Worm (Caenorhabditis elegans): ENCODE data around the gene K09E4.3.

Gene K09E4.3

DNA sequence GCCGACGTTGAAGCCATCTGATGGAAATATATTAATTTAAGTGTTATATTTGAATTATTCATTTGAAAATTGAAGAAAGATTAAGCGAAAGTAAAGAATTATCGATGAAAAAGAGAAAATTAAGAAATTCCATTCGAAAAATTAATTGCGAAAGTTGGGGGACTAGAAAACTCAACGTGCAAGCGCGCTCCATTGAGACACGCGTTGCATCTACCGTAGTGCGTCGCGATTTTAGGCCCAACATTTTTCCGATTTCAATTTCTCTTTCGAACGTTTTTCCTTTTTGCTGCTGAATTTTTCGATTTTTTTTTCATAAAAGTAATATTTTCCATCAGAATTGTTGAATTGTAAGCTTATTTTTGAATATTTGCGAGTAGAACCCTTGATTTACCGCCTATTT lies 27.6 kb upstream of the K09E4.3 start, which contains the start of gene Y48B6A.1 (continued):
- TF ChIP-seq nhr-48 (tag; optimal IDR thresholded peaks at IDR 0.05) (peak; percentile 41), lin-13 (GFP tag; optimal IDR thresholded peaks at IDR 0.05) (peak; percentile 96), tag-97 (GFP tag; IDR thresholded peaks at IDR 0.05) (peak; percentile 62; the same call in 1 of the 2 replicates), dmd-6 (GFP tag; IDR thresholded peaks at IDR 0.05) (peak; percentile 84), fkh-10 (GFP tag; optimal IDR thresholded peaks at IDR 0.05) (peak; percentile 86), F26F4.8 (GFP tag; conservative IDR thresholded peaks at IDR 0.05) (no peak), T26A8.4 (GFP tag; IDR thresholded peaks at IDR 0.05) (peak; percentile 79), spr-3 (GFP tag; optimal IDR thresholded peaks at IDR 0.05) (peak; percentile 4), ztf-7 (tag; optimal IDR thresholded peaks at IDR 0.05) (peak; percentile 58), madf-5 (GFP tag; IDR thresholded peaks at IDR 0.05) (peak; percentile 50 to 62; a peak in 1 of 4 replicates)

DNA sequence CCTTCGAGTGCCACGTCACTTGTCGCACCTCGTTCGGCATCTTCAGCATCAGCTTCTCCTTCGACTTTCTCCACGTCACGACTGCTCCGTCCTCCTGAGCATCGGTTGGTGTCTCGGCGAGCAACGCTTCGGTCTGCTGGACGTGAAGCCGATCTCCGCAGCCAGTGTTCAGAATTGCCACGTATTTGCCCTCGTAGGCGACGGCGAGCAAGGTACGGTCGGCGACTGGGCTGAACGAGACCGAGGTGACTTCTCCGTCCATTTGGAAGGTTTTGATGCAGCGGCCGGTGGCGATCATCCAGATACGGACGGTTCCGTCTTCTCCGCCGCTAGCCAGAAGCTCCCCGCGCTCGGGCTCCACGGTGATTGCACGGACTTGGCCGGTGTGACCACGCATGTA lies 25.5 kb upstream of the K09E4.3 start:
- TF ChIP-seq spr-3 (GFP tag; optimal IDR thresholded peaks at IDR 0.05): no peak
- TF ChIP-seq egl-43 (GFP tag; IDR thresholded peaks at IDR 0.05): 0 out of 2 replicates have a peak, but pooled peaks have one; percentile 11
- TF ChIP-seq unc-62 (GFP tag; optimal IDR thresholded peaks at IDR 0.05 in 1 of 2): peak in 1 of 2 experiments; percentile 39
- no peak for TF ChIP-seq unc-62 (tag; optimal IDR thresholded peaks at IDR 0.05)
- peak; percentile 89 for TF ChIP-seq set-16 (GFP tag; IDR thresholded peaks at IDR 0.05)

DNA sequence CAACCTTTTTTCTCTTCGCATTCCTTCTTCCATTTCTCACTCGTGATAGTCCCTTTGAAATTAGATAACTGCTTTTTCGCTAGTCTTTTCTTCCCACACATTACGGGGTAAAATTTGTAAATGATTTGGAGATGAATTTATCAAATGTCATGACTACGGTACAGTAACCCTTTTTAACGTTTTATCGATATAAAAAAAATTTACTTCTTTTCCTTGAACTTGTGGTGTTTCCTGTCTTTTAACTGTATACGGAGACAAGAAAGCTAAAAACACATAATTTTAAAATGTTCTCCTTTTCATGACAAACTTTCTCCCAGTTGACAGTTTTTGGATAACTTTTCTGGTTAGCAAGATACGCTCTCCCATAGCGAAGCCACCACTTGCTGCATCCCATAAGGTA lies 23.3 kb upstream of the K09E4.3 start, which contains the start of gene W03H9.1:
Gene W03H9.1 (minus strand): TSS at position 101 of the 400 bp plus-strand sequence.
- no peak for TF ChIP-seq F49E8.2 (tag; optimal IDR thresholded peaks at IDR 0.05; ENCODE audit: borderline replicate concordance)
- no peak for TF ChIP-seq ceh-62 (tag; optimal IDR thresholded peaks at IDR 0.05)
- TF ChIP-seq attf-4 (tag; optimal IDR thresholded peaks at IDR 0.05): no peak
- TF ChIP-seq ceh-20 (GFP tag; IDR thresholded peaks at IDR 0.05): no peak
- no peak for TF ChIP-seq mxl-2 (GFP tag; conservative IDR thresholded peaks at IDR 0.05)
- no peak for TF ChIP-seq F10B5.3 (tag; optimal IDR thresholded peaks at IDR 0.05)
- no peak for TF ChIP-seq cey-2 (tag; optimal IDR thresholded peaks at IDR 0.05; ENCODE audit: borderline replicate concordance, insufficient read depth)
- no peak for TF ChIP-seq nhr-25 (tag; optimal IDR thresholded peaks at IDR 0.05; ENCODE audit: borderline replicate concordance, insufficient read depth)
- no peak for TF ChIP-seq tra-1 (GFP tag; IDR thresholded peaks at IDR 0.05)
- TF ChIP-seq nhr-76 (tag; optimal IDR thresholded peaks at IDR 0.05): no peak
- no peak for TF ChIP-seq nhr-10 (tag; optimal IDR thresholded peaks at IDR 0.05)

DNA sequence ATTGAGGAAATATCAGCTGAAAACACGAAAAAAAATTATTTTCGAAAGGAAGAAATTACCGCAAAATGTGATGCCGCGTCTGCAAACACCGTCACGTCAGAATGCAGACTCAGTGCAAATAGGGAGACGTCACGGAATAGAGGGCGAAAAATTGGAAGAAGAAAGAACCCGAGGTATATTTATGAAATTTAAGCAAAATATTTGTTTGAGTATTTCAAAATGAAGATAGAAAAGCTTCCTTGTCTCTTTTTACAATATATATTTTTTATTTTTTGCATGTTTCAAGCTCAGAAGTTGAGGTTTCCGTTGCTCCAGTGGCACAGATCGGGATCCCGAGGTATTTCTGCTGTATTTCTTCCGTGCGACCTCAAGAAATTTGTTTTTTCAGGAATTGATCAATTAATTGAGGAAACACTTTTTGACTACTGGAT lies 17.1 kb upstream of the K09E4.3 start, which contains the start of gene W03H9.2:
Gene W03H9.2 (minus strand): TSS at position 32 of the 431 bp plus-strand sequence.
- TF ChIP-seq daf-8 (GFP tag; IDR thresholded peaks at IDR 0.05) (no peak), fkh-10 (GFP tag; optimal IDR thresholded peaks at IDR 0.05) (peak; percentile 61), pha-4 (GFP tag; IDR thresholded peaks at IDR 0.05) (peak; percentile 58; the same call in 1 of the 2 replicates), pha-4 (tag; optimal IDR thresholded peaks at IDR 0.05) (no peak), nhr-28 (tag; optimal IDR thresholded peaks at IDR 0.05) (peak; percentile 15), ctbp-1 (GFP tag; IDR thresholded peaks at IDR 0.05) (0 out of 2 replicates have a peak, but pooled peaks have one; percentile 40), lsy-2 (tag; optimal IDR thresholded peaks at IDR 0.05) (peak in 1 of 2 experiments; percentile 71), nhr-77 (tag; optimal IDR thresholded peaks at IDR 0.05) (peak; percentile 75), vab-7 (GFP tag; IDR thresholded peaks at IDR 0.05) (peak; percentile 53; the same call in 1 of the 2 replicates), nhr-48 (tag; optimal IDR thresholded peaks at IDR 0.05) (peak; percentile 4), ZK546.5 (tag; optimal IDR thresholded peaks at IDR 0.05) (no peak), lin-13 (GFP tag; optimal IDR thresholded peaks at IDR 0.05) (peak; percentile 18), daf-16 (GFP tag; optimal IDR thresholded peaks at IDR 0.05) (no peak), daf-16 (tag; optimal IDR thresholded peaks at IDR 0.05) (peak; percentile 9), hif-1 (tag; optimal IDR thresholded peaks at IDR 0.05) (peak in 1 of 2 experiments; percentile 90), Y75B8A.6 (GFP tag; IDR thresholded peaks at IDR 0.05) (no peak), nhr-102 (tag; optimal IDR thresholded peaks at IDR 0.05) (peak; percentile 36), ztf-7 (tag; optimal IDR thresholded peaks at IDR 0.05) (no peak), rbr-2 (tag; optimal IDR thresholded peaks at IDR 0.05) (peak; percentile 65), ama-1 (optimal IDR thresholded peaks at IDR 0.05) (no peak), ceh-32 (tag; optimal IDR thresholded peaks at IDR 0.05; ENCODE audit: poor library complexity) (no peak), madf-5 (GFP tag; IDR thresholded peaks at IDR 0.05) (no peak), nhr-111 (GFP tag; optimal IDR thresholded peaks at IDR 0.05) (peak; percentile 35), arid-1 (GFP tag; conservative IDR thresholded peaks at IDR 0.05) (0 out of 2 replicates have a peak, but pooled peaks have one; percentile 9), dpl-1 (GFP tag; optimal IDR thresholded peaks at IDR 0.05) (peak; percentile 81), nhr-42 (GFP tag; IDR thresholded peaks at IDR 0.05) (peak; percentile 45; the same call in 1 of the 2 replicates), dmd-6 (GFP tag; IDR thresholded peaks at IDR 0.05) (peak; percentile 57)
